Fruit fly (Drosophila melanogaster) Kc167 (cell line): ENCODE data around the gene Rpp14a.

Experiments used
- Myc ChIP-seq: fragments of >200 bp; optimal IDR thresholded peaks from 2 replicates; lab custom pipeline; 2017; ENCODE audit warnings: missing external identifiers
- Sin3A ChIP-seq: fragments of >200 bp; optimal IDR thresholded peaks from 2 replicates; lab custom pipeline; 2018; ENCODE audit warnings: missing external identifiers
- h ChIP-seq: fragments of >200 bp; optimal IDR thresholded peaks from 3 replicates; lab custom pipeline; 2018; ENCODE audit warnings: missing external identifiers
- insv ChIP-seq: fragments of >200 bp; optimal IDR thresholded peaks from 3 replicates; lab custom pipeline; 2018; ENCODE audit warnings: missing external identifiers
- psq ChIP-seq: fragments of >200 bp; optimal IDR thresholded peaks from 2 replicates; lab custom pipeline; 2017; ENCODE audit warnings: missing external identifiers
- ttk ChIP-seq: sonication (Bioruptor generic); optimal IDR thresholded peaks from 2 replicates; lab custom pipeline; 2017; ENCODE audit warnings: missing external identifiers

DNA sequence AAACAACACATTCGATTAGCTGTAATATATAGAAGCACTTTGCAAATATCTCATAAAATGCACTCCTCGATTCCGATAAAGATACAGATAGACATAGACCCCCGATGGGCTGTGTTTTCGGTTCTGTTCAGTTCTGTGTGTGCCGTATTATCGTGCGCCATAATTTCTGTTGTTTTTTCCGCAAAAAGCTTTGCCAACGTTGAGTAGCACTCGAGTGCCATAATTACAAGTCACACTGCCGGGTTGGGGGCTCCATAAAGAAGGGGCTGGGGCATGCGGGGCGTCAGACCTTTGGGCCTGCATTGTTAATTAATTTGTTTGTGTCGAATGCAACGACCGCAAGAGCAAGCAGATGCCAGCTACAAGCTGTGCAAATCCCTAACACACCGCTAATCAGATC, 51.1 kb downstream of the Rpp14a start:
- TF ChIP-seq Myc (lab: Kevin White, UChicago) (no peak), Sin3A (lab: Kevin White, UChicago) (no peak), psq (lab: Kevin White, UChicago) (no peak), ttk (lab: Kevin White, UChicago) (no peak), insv (no peak), h (lab: Kevin White, UChicago) (no peak)
